Worm (Caenorhabditis elegans) whole organism, midembryonic: ENCODE results near the gene cwc-15.

Source experiments
- T22C8.4 ChIP-seq: fragments of 200-800 bp; sonication (Bioruptor generic); IDR thresholded peaks from 2 replicates; pipeline ENCODE4 v1.3.6; 2022; ENCODE audit warnings: missing genetic modification characterization, missing compliant biosample characterization
- cog-1 ChIP-seq: sonication (generic microtip); optimal IDR thresholded peaks from 2 replicates; lab custom pipeline; 2016; ENCODE audit warnings: missing genetic modification characterization, missing compliant biosample characterization
- flt-1 ChIP-seq: fragments of 200-800 bp; sonication (Bioruptor generic); IDR thresholded peaks from 2 replicates; pipeline ENCODE4 v1.3.6; 2022; ENCODE audit warnings: missing genetic modification characterization, missing compliant biosample characterization
- klf-2 ChIP-seq: fragments of 200-800 bp; sonication (Bioruptor generic); conservative IDR thresholded peaks from 2 replicates; pipeline ENCODE4 v1.3.6; 2022; ENCODE audit warnings: missing genetic modification reagents, missing genetic modification characterization, missing compliant biosample characterization
- med-1 ChIP-seq: sonication (generic microtip); optimal IDR thresholded peaks from 2 replicates; lab custom pipeline; 2017; ENCODE audit warnings: missing genetic modification characterization, mild to moderate bottlenecking, missing compliant biosample characterization, antibody characterized with exemption, missing genetic modification reagents; ENCODE audit not compliant: insufficient read depth
- ref-1 ChIP-seq: fragments of 200-800 bp; sonication (Bioruptor generic); conservative IDR thresholded peaks from 2 replicates; pipeline ENCODE4 v1.3.6; 2022; ENCODE audit warnings: missing genetic modification reagents, missing genetic modification characterization, missing compliant biosample characterization
- tab-1 ChIP-seq: fragments of 200-800 bp; sonication (Bioruptor generic); IDR thresholded peaks from 2 replicates; pipeline ENCODE4 v1.3.6; 2022; ENCODE audit warnings: missing genetic modification characterization, missing compliant biosample characterization
- ztf-23 ChIP-seq: fragments of 200-800 bp; sonication (Bioruptor generic); IDR thresholded peaks from 2 replicates; pipeline ENCODE4 v1.3.6; 2022; ENCODE audit warnings: missing genetic modification reagents, missing genetic modification characterization, missing compliant biosample characterization
- ztf-29 ChIP-seq: fragments of 200-800 bp; sonication (Bioruptor generic); IDR thresholded peaks from 2 replicates; pipeline ENCODE4 v1.3.6; 2022; ENCODE audit warnings: missing genetic modification reagents, missing genetic modification characterization, missing compliant biosample characterization

ce11 chrV:16047508-16047907, 24.4 kb downstream of the cwc-15 start, which contains the start of gene str-198:
- no peak for TF ChIP-seq cog-1 (tag; lab: Kevin White, UChicago)
- no peak for TF ChIP-seq ztf-29
- TF ChIP-seq tab-1 (GFP tag; lab: Robert Waterston, UW): no peak
- no peak for TF ChIP-seq flt-1 (GFP tag; lab: Robert Waterston, UW)
- TF ChIP-seq ztf-23 (GFP tag; lab: Robert Waterston, UW): no peak
- TF ChIP-seq ref-1 (GFP tag; lab: Robert Waterston, UW): no peak
- no peak for TF ChIP-seq med-1 (GFP tag; lab: Kevin White, UChicago)
- no peak for TF ChIP-seq T22C8.4 (GFP tag; lab: Robert Waterston, UW)
- TF ChIP-seq klf-2: no peak
